Fruit fly (Drosophila melanogaster) whole organism, embryonic: ENCODE measurements around the gene Pi4KIIalpha.

Source experiments
- Awh ChIP-seq: fragments of 200-800 bp; sonication (Bioruptor generic); IDR thresholded peaks from 2 replicates; pipeline ENCODE4, ENCODE4 v1.3.6; 2022; ENCODE audit warnings: missing biosample characterization, missing genetic modification characterization
- BtbVII ChIP-seq: fragments of 200-800 bp; sonication (Bioruptor generic); optimal IDR thresholded peaks from 3 replicates; lab custom pipeline; 2017; ENCODE audit warnings: missing biosample characterization, mild to moderate bottlenecking, missing genetic modification characterization
- CG10147 ChIP-seq: fragments of 200-800 bp; sonication (Bioruptor generic); optimal IDR thresholded peaks from 2 replicates; lab custom pipeline; 2019; ENCODE audit warnings: missing biosample characterization, mild to moderate bottlenecking, missing genetic modification characterization, moderate library complexity
- CG11247 ChIP-seq: fragments of 200-800 bp; sonication (Bioruptor generic); IDR thresholded peaks from 2 replicates; pipeline ENCODE4 v1.3.6; 2022; ENCODE audit warnings: missing biosample characterization, missing genetic modification characterization
- CG11560 ChIP-seq: fragments of 200-800 bp; sonication (Bioruptor generic); IDR thresholded peaks from 3 replicates; pipeline ENCODE4 v1.3.6; 2022; ENCODE audit warnings: missing biosample characterization, missing genetic modification characterization
- CG12155 ChIP-seq: fragments of 200-800 bp; sonication (Bioruptor generic); optimal IDR thresholded peaks from 3 replicates; lab custom pipeline; 2016; ENCODE audit warnings: missing biosample characterization, missing genetic modification characterization
- CG12942 ChIP-seq: fragments of 200-800 bp; sonication (Bioruptor generic); optimal IDR thresholded peaks from 3 replicates; lab custom pipeline; 2016; ENCODE audit warnings: missing biosample characterization, missing genetic modification characterization
- CG15011 ChIP-seq: fragments of 200-800 bp; sonication (Bioruptor generic); optimal IDR thresholded peaks from 3 replicates; lab custom pipeline; 2018; ENCODE audit warnings: missing biosample characterization, mild to moderate bottlenecking, missing genetic modification characterization
- CG18262 ChIP-seq: fragments of 200-800 bp; optimal IDR thresholded peaks from 3 replicates; lab custom pipeline; 2019; ENCODE audit warnings: missing biosample characterization, mild to moderate bottlenecking, missing genetic modification characterization, moderate library complexity
- CG2116 ChIP-seq: fragments of 200-800 bp; sonication (Bioruptor generic); optimal IDR thresholded peaks from 3 replicates; lab custom pipeline; 2018; ENCODE audit warnings: missing biosample characterization, mild to moderate bottlenecking, missing genetic modification characterization
- CG2129 ChIP-seq: fragments of 200-800 bp; sonication (Bioruptor generic); IDR thresholded peaks from 2 replicates; pipeline ENCODE4 v1.3.6; 2022; ENCODE audit warnings: missing biosample characterization, missing genetic modification characterization; ENCODE audit not compliant: partially characterized antibody
- CG2889 ChIP-seq: fragments of 200-800 bp; sonication (Bioruptor generic); IDR thresholded peaks from 3 replicates; pipeline ENCODE4 v1.3.6; 2022; ENCODE audit warnings: missing biosample characterization, missing genetic modification characterization
- CG30431 ChIP-seq: fragments of 200-800 bp; sonication (Bioruptor generic); optimal IDR thresholded peaks from 2 replicates; lab custom pipeline; 2017; ENCODE audit warnings: missing biosample characterization, missing genetic modification characterization
- CG32767 ChIP-seq: fragments of 200-800 bp; sonication (Bioruptor generic); IDR thresholded peaks from 2 replicates; pipeline ENCODE4 v1.3.6; 2022; ENCODE audit warnings: missing biosample characterization, missing genetic modification characterization
- CG32772 ChIP-seq: fragments of 200-800 bp; sonication (Bioruptor generic); IDR thresholded peaks from 2 replicates; pipeline ENCODE4 v1.3.6; 2022; ENCODE audit warnings: missing biosample characterization, missing genetic modification characterization
- CG33213 ChIP-seq: fragments of 200-800 bp; sonication (Bioruptor generic); optimal IDR thresholded peaks from 3 replicates; lab custom pipeline; 2016; ENCODE audit warnings: missing biosample characterization, missing genetic modification characterization
- CG4360 ChIP-seq: fragments of 200-800 bp; sonication (Bioruptor generic); IDR thresholded peaks from 2 replicates; pipeline ENCODE4 v1.3.6; 2022; ENCODE audit warnings: missing biosample characterization, missing genetic modification characterization
- CG7357 ChIP-seq: fragments of 200-800 bp; sonication (Bioruptor generic); IDR thresholded peaks from 3 replicates; pipeline ENCODE4 v1.3.6; 2022; ENCODE audit warnings: missing biosample characterization, missing genetic modification characterization
- CG9727 ChIP-seq: fragments of 200-800 bp; sonication (Bioruptor generic); optimal IDR thresholded peaks from 3 replicates; lab custom pipeline; 2017; ENCODE audit warnings: missing biosample characterization, mild to moderate bottlenecking, missing genetic modification characterization
- Dek ChIP-seq: fragments of 200-800 bp; sonication (Bioruptor generic); optimal IDR thresholded peaks from 3 replicates; lab custom pipeline; 2019; ENCODE audit warnings: missing biosample characterization, mild to moderate bottlenecking, missing genetic modification characterization, moderate library complexity
- Dfd ChIP-seq, 2 experiments: fragments of >200 bp; optimal IDR thresholded peaks; 2 replicates each; lab custom pipeline; 2017; ENCODE audit warnings: missing biosample characterization in 2 of 2, missing genetic modification characterization in 2 of 2
- Dll ChIP-seq: fragments of 200-800 bp; sonication (Bioruptor generic); IDR thresholded peaks from 4 replicates; pipeline ENCODE4 v1.3.6; 2022; ENCODE audit warnings: missing biosample characterization, missing genetic modification characterization; ENCODE audit not compliant: partially characterized antibody
- Hand ChIP-seq: fragments of 200-800 bp; sonication (Bioruptor generic); optimal IDR thresholded peaks from 2 replicates; lab custom pipeline; 2017; ENCODE audit warnings: mild to moderate bottlenecking, missing biosample characterization, missing genetic modification reagents, missing genetic modification characterization
- HmgZ ChIP-seq: fragments of 200-800 bp; sonication (Bioruptor generic); optimal IDR thresholded peaks from 2 replicates; lab custom pipeline; 2018; ENCODE audit warnings: missing biosample characterization, mild to moderate bottlenecking, missing genetic modification characterization
- NK7.1 ChIP-seq: fragments of 200-800 bp; sonication (Bioruptor generic); optimal IDR thresholded peaks from 3 replicates; lab custom pipeline; 2016; ENCODE audit warnings: missing biosample characterization, missing genetic modification characterization
- Rx ChIP-seq: fragments of 200-800 bp; sonication (Bioruptor generic); IDR thresholded peaks from 2 replicates; pipeline ENCODE4 v1.3.6; 2022; ENCODE audit warnings: missing biosample characterization, missing genetic modification characterization
- Scr ChIP-seq: fragments of 200-800 bp; sonication (Bioruptor generic); IDR thresholded peaks from 2 replicates; pipeline ENCODE4 v1.3.6; 2022; ENCODE audit warnings: missing biosample characterization, missing genetic modification characterization; ENCODE audit not compliant: partially characterized antibody
- Stat92E ChIP-seq, 3 experiments: fragments of >200 bp in 2 of 3; fragments of 200-800 bp in 1 of 3; sonication (Bioruptor generic) in 1 of 3; optimal IDR thresholded peaks; 2 replicates each; lab custom pipeline; 2017 to 2019; ENCODE audit warnings: missing biosample characterization in 3 of 3, missing genetic modification characterization in 3 of 3, mild to moderate bottlenecking in 1 of 3, moderate library complexity in 1 of 3
- Xrp1 ChIP-seq: fragments of 200-800 bp; sonication (Bioruptor generic); IDR thresholded peaks from 2 replicates; pipeline ENCODE4 v1.3.6; 2022; ENCODE audit warnings: missing biosample characterization, missing genetic modification characterization
- ap ChIP-seq: fragments of 200-800 bp; sonication (Bioruptor generic); IDR thresholded peaks from 2 replicates; pipeline ENCODE4 v1.3.6; 2022; ENCODE audit warnings: missing biosample characterization, missing genetic modification characterization
- ash1 ChIP-seq: fragments of 200-800 bp; sonication (Bioruptor generic); optimal IDR thresholded peaks from 2 replicates; lab custom pipeline; 2018; ENCODE audit warnings: missing biosample characterization, mild to moderate bottlenecking, missing genetic modification characterization
- bowl ChIP-seq: fragments of 200-800 bp; sonication (Bioruptor generic); IDR thresholded peaks from 2 replicates; pipeline ENCODE4 v1.3.6; 2022; ENCODE audit warnings: missing biosample characterization, missing genetic modification characterization
- chm ChIP-seq: fragments of 200-800 bp; sonication (Bioruptor generic); IDR thresholded peaks from 2 replicates; pipeline ENCODE4 v1.3.6; 2022; ENCODE audit warnings: missing biosample characterization, missing genetic modification characterization
- chn ChIP-seq: fragments of 200-800 bp; sonication (Bioruptor generic); optimal IDR thresholded peaks from 2 replicates; lab custom pipeline; 2016; ENCODE audit warnings: missing biosample characterization, missing genetic modification characterization
- danr ChIP-seq: fragments of 200-800 bp; sonication (Bioruptor generic); IDR thresholded peaks from 2 replicates; pipeline ENCODE4 v1.3.6; 2022; ENCODE audit warnings: missing biosample characterization, missing genetic modification characterization
- dm ChIP-seq: fragments of 200-800 bp; sonication (Bioruptor generic); optimal IDR thresholded peaks from 3 replicates; lab custom pipeline; 2016; ENCODE audit warnings: missing biosample characterization, missing genetic modification characterization
- fd3F ChIP-seq: fragments of 200-800 bp; sonication (Bioruptor generic); optimal IDR thresholded peaks from 2 replicates; lab custom pipeline; 2018; ENCODE audit warnings: missing biosample characterization, mild to moderate bottlenecking, missing genetic modification characterization, moderate library complexity
- gcm ChIP-seq: fragments of 200-800 bp; sonication (Bioruptor generic); optimal IDR thresholded peaks from 2 replicates; lab custom pipeline; 2019; ENCODE audit warnings: missing biosample characterization, mild to moderate bottlenecking, missing genetic modification characterization, moderate library complexity
- h ChIP-seq: fragments of >200 bp; optimal IDR thresholded peaks from 2 replicates; lab custom pipeline; 2017
- her ChIP-seq: fragments of 200-800 bp; sonication (Bioruptor generic); optimal IDR thresholded peaks from 2 replicates; lab custom pipeline; 2016; ENCODE audit warnings: missing biosample characterization, missing genetic modification characterization
- jing ChIP-seq: fragments of 200-800 bp; sonication (Bioruptor generic); optimal IDR thresholded peaks from 2 replicates; lab custom pipeline; 2018; ENCODE audit warnings: missing biosample characterization, mild to moderate bottlenecking, missing genetic modification characterization
- kah ChIP-seq: fragments of 200-800 bp; sonication (Bioruptor generic); optimal IDR thresholded peaks from 2 replicates; lab custom pipeline; 2018; ENCODE audit warnings: missing biosample characterization, mild to moderate bottlenecking, missing genetic modification characterization
- luna ChIP-seq: fragments of 200-800 bp; sonication (Bioruptor generic); optimal IDR thresholded peaks from 2 replicates; lab custom pipeline; 2016; ENCODE audit warnings: missing biosample characterization, missing genetic modification characterization
- mam ChIP-seq: fragments of 200-800 bp; sonication (Bioruptor generic); optimal IDR thresholded peaks from 3 replicates; lab custom pipeline; 2016; ENCODE audit warnings: missing biosample characterization, missing genetic modification characterization
- nmo ChIP-seq: fragments of 200-800 bp; sonication (Bioruptor generic); optimal IDR thresholded peaks from 2 replicates; lab custom pipeline; 2018; ENCODE audit warnings: missing biosample characterization, mild to moderate bottlenecking, missing genetic modification characterization, moderate library complexity
- pzg ChIP-seq: fragments of 200-800 bp; sonication (Bioruptor generic); optimal IDR thresholded peaks from 3 replicates; lab custom pipeline; 2018; ENCODE audit warnings: missing biosample characterization, mild to moderate bottlenecking, missing genetic modification characterization, moderate library complexity
- sd ChIP-seq: fragments of 200-800 bp; sonication (Bioruptor generic); optimal IDR thresholded peaks from 3 replicates; lab custom pipeline; 2018; ENCODE audit warnings: missing biosample characterization, mild to moderate bottlenecking, missing genetic modification characterization, moderate library complexity
- sens ChIP-seq: fragments of 200-800 bp; sonication (Bioruptor generic); peaks from one replicate; lab custom pipeline; 2016; ENCODE audit warnings: missing biosample characterization, missing genetic modification characterization
- sqz ChIP-seq: fragments of 200-800 bp; sonication (Bioruptor generic); optimal IDR thresholded peaks from 3 replicates; lab custom pipeline; 2018; ENCODE audit warnings: missing biosample characterization, mild to moderate bottlenecking, missing genetic modification characterization
- tap ChIP-seq: fragments of 200-800 bp; optimal IDR thresholded peaks from 3 replicates; lab custom pipeline; 2019; ENCODE audit warnings: missing biosample characterization, mild to moderate bottlenecking, missing genetic modification characterization, moderate library complexity
- unpg ChIP-seq: fragments of 200-800 bp; sonication (Bioruptor generic); optimal IDR thresholded peaks from 3 replicates; lab custom pipeline; 2018; ENCODE audit warnings: missing biosample characterization, mild to moderate bottlenecking, missing genetic modification characterization, moderate library complexity

Pi4KIIalpha gene

dm6 chr3R:5565623-5566022, 2.2 kb upstream of the Pi4KIIalpha start (continued):
- TF ChIP-seq bowl (peak; percentile 71), Dek (tag; lab: Kevin White, UChicago) (peak; percentile 79), Xrp1 (peak; percentile 82), CG15011 (GFP tag; lab: Kevin White, UChicago) (peak; percentile 69), Stat92E (GFP tag; optimal IDR thresholded peaks at IDR 0.05; lab: Kevin White, UChicago) (no peak), gcm (GFP tag; lab: Kevin White, UChicago) (peak; percentile 56), CG7357 (GFP tag; lab: Robert Waterston, UW) (peak; percentile 68; the same call in 2 of the 3 replicates), fd3F (GFP tag; lab: Kevin White, UChicago) (peak; percentile 73), HmgZ (tag; lab: Kevin White, UChicago) (peak; percentile 84), mam (peak; percentile 65), CG30431 (GFP tag; lab: Kevin White, UChicago) (peak; percentile 54), ap (GFP tag; lab: Robert Waterston, UW) (peak; percentile 64), NK7.1 (peak; percentile 58), Dll (GFP tag; lab: Robert Waterston, UW) (no peak), nmo (GFP tag; lab: Kevin White, UChicago) (peak; percentile 81), danr (peak; percentile 67; the same call in 1 of the 2 replicates), CG12155 (GFP tag; lab: Kevin White, UChicago) (peak; percentile 52), CG18262 (tag; lab: Kevin White, UChicago) (peak; percentile 72), CG11560 (tag; lab: Robert Waterston, UW) (peak; percentile 55; the same call in 1 of the 3 replicates), CG11247 (GFP tag; lab: Robert Waterston, UW) (peak; percentile 82), kah (GFP tag; lab: Kevin White, UChicago) (peak; percentile 36), sens (GFP tag; lab: Kevin White, UChicago) (peak; percentile 96), CG32767 (peak; percentile 67; the same call in 1 of the 2 replicates), CG9727 (GFP tag; lab: Kevin White, UChicago) (peak; percentile 77), sd (tag; lab: Kevin White, UChicago) (peak; percentile 78), Hand (GFP tag; lab: Kevin White, UChicago) (peak; percentile 55), her (GFP tag; lab: Kevin White, UChicago) (peak; percentile 28), sqz (GFP tag; lab: Kevin White, UChicago) (no peak), CG2129 (GFP tag; lab: Robert Waterston, UW) (no peak), jing (GFP tag; lab: Kevin White, UChicago) (no peak), CG2889 (GFP tag; lab: Robert Waterston, UW) (peak; percentile 73; the same call in 2 of the 3 replicates), dm (GFP tag; lab: Kevin White, UChicago) (peak; percentile 39), CG4360 (GFP tag; lab: Robert Waterston, UW) (peak; percentile 64), CG12942 (GFP tag; lab: Kevin White, UChicago) (peak; percentile 56), ash1 (GFP tag; lab: Kevin White, UChicago) (no peak), CG32772 (GFP tag; lab: Robert Waterston, UW) (peak; percentile 90), h (lab: Kevin White, UChicago) (no peak), CG33213 (GFP tag; lab: Kevin White, UChicago) (peak; percentile 59), BtbVII (GFP tag; lab: Kevin White, UChicago) (peak; percentile 62), Dfd (GFP tag; optimal IDR thresholded peaks at IDR 0.05; lab: Kevin White, UChicago) (no peak), Rx (GFP tag; lab: Robert Waterston, UW) (peak; percentile 77), Awh (GFP tag; lab: Robert Waterston, UW) (peak; percentile 85), CG10147 (GFP tag; lab: Kevin White, UChicago) (peak; percentile 75), CG2116 (GFP tag; lab: Kevin White, UChicago) (peak; percentile 9), unpg (GFP tag; lab: Kevin White, UChicago) (peak; percentile 82), chn (GFP tag; lab: Kevin White, UChicago) (peak; percentile 63), pzg (peak; percentile 4), chm (GFP tag; lab: Robert Waterston, UW) (peak; percentile 73; the same call in 1 of the 2 replicates), Scr (GFP tag; lab: Robert Waterston, UW) (no peak), tap (tag; lab: Kevin White, UChicago) (peak; percentile 74), luna (no peak)
